Fruit fly (Drosophila melanogaster) whole organism, embryonic: ENCODE data around the gene al.
A peak's percentile ranks its signal among the peaks of the same experiment; 100 is the strongest.

Source experiments
- Ada2b ChIP-seq: fragments of 200-800 bp; sonication (Bioruptor generic); IDR thresholded peaks from 2 replicates; pipeline ENCODE4 v1.3.6; 2022; ENCODE audit warnings: missing biosample characterization, missing genetic modification characterization
- Asciz ChIP-seq: fragments of 200-800 bp; sonication (Bioruptor generic); optimal IDR thresholded peaks from 2 replicates; lab custom pipeline; 2017; ENCODE audit warnings: missing biosample characterization, mild to moderate bottlenecking, missing genetic modification characterization, missing genetic modification reagents
- C15 ChIP-seq: fragments of 200-800 bp; sonication (Bioruptor generic); IDR thresholded peaks from 3 replicates; pipeline ENCODE4 v1.3.6; 2022; ENCODE audit warnings: missing biosample characterization, missing genetic modification characterization
- CG10543 ChIP-seq: fragments of 200-800 bp; sonication (Bioruptor generic); optimal IDR thresholded peaks from 3 replicates; lab custom pipeline; 2017; ENCODE audit warnings: missing biosample characterization, mild to moderate bottlenecking, missing genetic modification characterization, moderate library complexity
- CG10979 ChIP-seq: fragments of 200-800 bp; sonication (Bioruptor generic); optimal IDR thresholded peaks from 2 replicates; lab custom pipeline; 2018; ENCODE audit warnings: missing biosample characterization, mild to moderate bottlenecking, missing genetic modification characterization, moderate library complexity
- CG1233 ChIP-seq: fragments of 200-800 bp; sonication (Bioruptor generic); optimal IDR thresholded peaks from 4 replicates; lab custom pipeline; 2018; ENCODE audit warnings: missing biosample characterization, mild to moderate bottlenecking, missing genetic modification characterization
- CG13123 ChIP-seq: fragments of 200-800 bp; sonication (Bioruptor generic); optimal IDR thresholded peaks from 2 replicates; lab custom pipeline; 2016; ENCODE audit warnings: missing biosample characterization, missing genetic modification characterization
- CG13775 ChIP-seq: fragments of 200-800 bp; sonication (Bioruptor generic); optimal IDR thresholded peaks from 3 replicates; lab custom pipeline; 2017; ENCODE audit warnings: missing biosample characterization, mild to moderate bottlenecking, missing genetic modification characterization
- CG14050 ChIP-seq: fragments of 200-800 bp; sonication (Bioruptor generic); IDR thresholded peaks from 3 replicates; pipeline ENCODE4 v1.3.6; 2022; ENCODE audit warnings: missing biosample characterization, missing genetic modification characterization
- CG15011 ChIP-seq: fragments of 200-800 bp; sonication (Bioruptor generic); optimal IDR thresholded peaks from 3 replicates; lab custom pipeline; 2018; ENCODE audit warnings: missing biosample characterization, mild to moderate bottlenecking, missing genetic modification characterization
- CG31441 ChIP-seq: fragments of 200-800 bp; sonication (Bioruptor generic); IDR thresholded peaks from 2 replicates; pipeline ENCODE4 v1.3.6; 2022; ENCODE audit warnings: missing biosample characterization, missing genetic modification characterization
- CG3847 ChIP-seq: fragments of 200-800 bp; sonication (Bioruptor generic); IDR thresholded peaks from 2 replicates; pipeline ENCODE4 v1.3.6; 2022; ENCODE audit warnings: missing biosample characterization, missing genetic modification characterization
- CG4707 ChIP-seq: fragments of 200-800 bp; sonication (Bioruptor generic); optimal IDR thresholded peaks from 2 replicates; lab custom pipeline; 2018; ENCODE audit warnings: missing biosample characterization, mild to moderate bottlenecking, missing genetic modification characterization, moderate library complexity
- CG6654 ChIP-seq: fragments of 200-800 bp; sonication (Bioruptor generic); optimal IDR thresholded peaks from 2 replicates; lab custom pipeline; 2017; ENCODE audit warnings: missing biosample characterization, mild to moderate bottlenecking, missing genetic modification characterization
- CG6683 ChIP-seq: fragments of 200-800 bp; sonication (Bioruptor generic); optimal IDR thresholded peaks from 2 replicates; lab custom pipeline; 2017; ENCODE audit warnings: missing biosample characterization, mild to moderate bottlenecking, missing genetic modification characterization, missing genetic modification reagents
- CG7357 ChIP-seq: fragments of 200-800 bp; sonication (Bioruptor generic); IDR thresholded peaks from 3 replicates; pipeline ENCODE4 v1.3.6; 2022; ENCODE audit warnings: missing biosample characterization, missing genetic modification characterization
- CG7372 ChIP-seq: fragments of 200-800 bp; sonication (Bioruptor generic); IDR thresholded peaks from 2 replicates; pipeline ENCODE4 v1.3.6; 2022; ENCODE audit warnings: missing biosample characterization, missing genetic modification characterization
- CG8359 ChIP-seq: fragments of 200-800 bp; sonication (Bioruptor generic); optimal IDR thresholded peaks from 2 replicates; lab custom pipeline; 2017; ENCODE audit warnings: missing biosample characterization, mild to moderate bottlenecking, missing genetic modification characterization, borderline replicate concordance
- CG8765 ChIP-seq: fragments of 200-800 bp; sonication (Bioruptor generic); IDR thresholded peaks from 2 replicates; pipeline ENCODE4 v1.3.6; 2022; ENCODE audit warnings: missing biosample characterization, missing genetic modification characterization
- CG9215 ChIP-seq: fragments of 200-800 bp; sonication (Bioruptor generic); IDR thresholded peaks from 2 replicates; pipeline ENCODE4 v1.3.6; 2022; ENCODE audit warnings: missing biosample characterization, missing genetic modification characterization
- CG9797 ChIP-seq: fragments of 200-800 bp; sonication (Bioruptor generic); optimal IDR thresholded peaks from 3 replicates; lab custom pipeline; 2018; ENCODE audit warnings: missing biosample characterization, mild to moderate bottlenecking, missing genetic modification characterization
- Camta ChIP-seq: fragments of 200-800 bp; sonication (Bioruptor generic); optimal IDR thresholded peaks from 2 replicates; lab custom pipeline; 2016; ENCODE audit warnings: missing biosample characterization, missing genetic modification characterization
- D ChIP-seq, 2 experiments: fragments of 200-800 bp in 1 of 2; fragments of >200 bp in 1 of 2; sonication (Bioruptor generic) in 1 of 2; optimal IDR thresholded peaks; 2 replicates in 1 of 2; 3 replicates in 1 of 2; lab custom pipeline; 2017; ENCODE audit warnings: mild to moderate bottlenecking in 1 of 2, missing biosample characterization in 1 of 2, missing genetic modification characterization in 1 of 2, missing genetic modification reagents in 1 of 2
- ERR ChIP-seq: fragments of 200-800 bp; sonication (Bioruptor generic); optimal IDR thresholded peaks from 2 replicates; lab custom pipeline; 2016; ENCODE audit warnings: missing biosample characterization, missing genetic modification characterization
- Fer1 ChIP-seq: fragments of 200-800 bp; sonication (Bioruptor generic); optimal IDR thresholded peaks from 2 replicates; lab custom pipeline; 2017; ENCODE audit warnings: missing biosample characterization, mild to moderate bottlenecking, missing genetic modification characterization
- Fer3 ChIP-seq: fragments of 200-800 bp; sonication (Bioruptor generic); optimal IDR thresholded peaks from 2 replicates; lab custom pipeline; 2018; ENCODE audit warnings: missing biosample characterization, mild to moderate bottlenecking, missing genetic modification characterization, moderate library complexity
- Gsc ChIP-seq: fragments of 200-800 bp; sonication (Bioruptor generic); IDR thresholded peaks from 2 replicates; pipeline ENCODE4 v1.3.6; 2022; ENCODE audit warnings: missing biosample characterization, missing genetic modification characterization
- Hey ChIP-seq: fragments of 200-800 bp; sonication (Bioruptor generic); optimal IDR thresholded peaks from 3 replicates; lab custom pipeline; 2018; ENCODE audit warnings: missing biosample characterization, mild to moderate bottlenecking, missing genetic modification characterization
- Hsf ChIP-seq: fragments of 200-800 bp; sonication (Bioruptor generic); optimal IDR thresholded peaks from 3 replicates; lab custom pipeline; 2016; ENCODE audit warnings: missing biosample characterization, missing genetic modification characterization
- Jarid2 ChIP-seq: fragments of 200-800 bp; sonication (Bioruptor generic); optimal IDR thresholded peaks from 3 replicates; lab custom pipeline; 2017; ENCODE audit warnings: mild to moderate bottlenecking, missing biosample characterization, missing genetic modification reagents, missing genetic modification characterization
- Lpt ChIP-seq: fragments of >200 bp; optimal IDR thresholded peaks from 2 replicates; lab custom pipeline; 2018; ENCODE audit warnings: missing biosample characterization, missing genetic modification characterization
- NC2α ChIP-seq: fragments of 200-800 bp; sonication (Bioruptor generic); optimal IDR thresholded peaks from 2 replicates; lab custom pipeline; 2016; ENCODE audit warnings: missing biosample characterization, missing genetic modification characterization
- Sox100B ChIP-seq: fragments of 200-800 bp; sonication (Bioruptor generic); optimal IDR thresholded peaks from 3 replicates; lab custom pipeline; 2018; ENCODE audit warnings: missing biosample characterization, mild to moderate bottlenecking, missing genetic modification characterization
- Sry-β ChIP-seq: fragments of 200-800 bp; sonication (Bioruptor generic); optimal IDR thresholded peaks from 2 replicates; lab custom pipeline; 2018; ENCODE audit warnings: missing biosample characterization, mild to moderate bottlenecking, missing genetic modification characterization, moderate library complexity
- Sry-δ ChIP-seq: fragments of 200-800 bp; sonication (Bioruptor generic); optimal IDR thresholded peaks from 2 replicates; lab custom pipeline; 2016; ENCODE audit warnings: missing biosample characterization, missing genetic modification characterization
- ac ChIP-seq: fragments of 200-800 bp; sonication (Bioruptor generic); optimal IDR thresholded peaks from 3 replicates; lab custom pipeline; 2017; ENCODE audit warnings: missing biosample characterization, mild to moderate bottlenecking, missing genetic modification characterization
- bcd ChIP-seq: fragments of 200-800 bp; sonication (Bioruptor generic); optimal IDR thresholded peaks from 2 replicates; lab custom pipeline; 2017; ENCODE audit warnings: missing biosample characterization, mild to moderate bottlenecking, missing genetic modification characterization
- crc ChIP-seq: fragments of 200-800 bp; sonication (Bioruptor generic); optimal IDR thresholded peaks from 2 replicates; lab custom pipeline; 2016; ENCODE audit warnings: missing biosample characterization, missing genetic modification characterization
- croc ChIP-seq: fragments of 200-800 bp; sonication (Bioruptor generic); conservative IDR thresholded peaks from 3 replicates; pipeline ENCODE4 v1.3.6; 2022; ENCODE audit warnings: missing biosample characterization, missing genetic modification characterization
- crp ChIP-seq, 2 experiments: fragments of 200-800 bp; sonication (Bioruptor generic); optimal IDR thresholded peaks; 2 replicates in 1 of 2; 3 replicates in 1 of 2; lab custom pipeline; 2017; ENCODE audit warnings: missing biosample characterization in 2 of 2, missing genetic modification characterization in 2 of 2, mild to moderate bottlenecking in 1 of 2, moderate library complexity in 1 of 2
- dan ChIP-seq: fragments of 200-800 bp; sonication (Bioruptor generic); IDR thresholded peaks from 2 replicates; pipeline ENCODE4 v1.3.6; 2022; ENCODE audit warnings: missing biosample characterization, missing genetic modification characterization
- fu2 ChIP-seq: fragments of 200-800 bp; sonication (Bioruptor generic); optimal IDR thresholded peaks from 2 replicates; lab custom pipeline; 2016; ENCODE audit warnings: missing biosample characterization, missing genetic modification characterization
- gcm ChIP-seq: fragments of 200-800 bp; sonication (Bioruptor generic); optimal IDR thresholded peaks from 2 replicates; lab custom pipeline; 2019; ENCODE audit warnings: missing biosample characterization, mild to moderate bottlenecking, missing genetic modification characterization, moderate library complexity
- klu ChIP-seq: fragments of 200-800 bp; sonication (Bioruptor generic); IDR thresholded peaks from 2 replicates; pipeline ENCODE4 v1.3.6; 2022; ENCODE audit warnings: missing biosample characterization, missing genetic modification characterization
- mirr ChIP-seq: fragments of 200-800 bp; sonication (Bioruptor generic); optimal IDR thresholded peaks from 3 replicates; lab custom pipeline; 2018; ENCODE audit warnings: missing biosample characterization, mild to moderate bottlenecking, missing genetic modification characterization
- pb ChIP-seq: fragments of 200-800 bp; sonication (Bioruptor generic); optimal IDR thresholded peaks from 3 replicates; lab custom pipeline; 2016; ENCODE audit warnings: missing biosample characterization, missing genetic modification characterization
- scrt ChIP-seq: fragments of 200-800 bp; sonication (Bioruptor generic); optimal IDR thresholded peaks from 2 replicates; lab custom pipeline; 2018; ENCODE audit warnings: missing biosample characterization, mild to moderate bottlenecking, missing genetic modification characterization, moderate library complexity
- slp2 ChIP-seq: fragments of 200-800 bp; sonication (Bioruptor generic); optimal IDR thresholded peaks from 2 replicates; lab custom pipeline; 2016; ENCODE audit warnings: missing biosample characterization, missing genetic modification characterization
- vnd ChIP-seq: fragments of 200-800 bp; sonication (Bioruptor generic); IDR thresholded peaks from 3 replicates; pipeline ENCODE4 v1.3.6; 2022; ENCODE audit warnings: missing biosample characterization, missing genetic modification characterization; ENCODE audit not compliant: partially characterized antibody

Gene al

dm6 chr2L:430820-431628 lies 53.1 kb downstream of the al start, which contains the start of gene ex (continued):
- TF ChIP-seq Camta (GFP tag; lab: Kevin White, UChicago) (peak; percentile 4), Ada2b (no peak), CG6654 (GFP tag; lab: Kevin White, UChicago) (no peak), CG14050 (GFP tag; lab: Robert Waterston, UW) (peak; percentile 29; the same call in 1 of the 3 replicates), Sry-δ (GFP tag; lab: Kevin White, UChicago) (no peak), fu2 (GFP tag; lab: Kevin White, UChicago) (no peak), klu (GFP tag; lab: Robert Waterston, UW) (no peak), C15 (GFP tag; lab: Robert Waterston, UW) (no peak), CG4707 (peak; percentile 80), gcm (peak; percentile 61), crc (GFP tag; lab: Kevin White, UChicago) (no peak), Gsc (GFP tag; lab: Robert Waterston, UW) (no peak), CG3847 (no peak), CG15011 (peak; percentile 31), CG8765 (no peak), Fer1 (GFP tag; lab: Kevin White, UChicago) (peak; percentile 82), croc (GFP tag; lab: Robert Waterston, UW) (no peak), Jarid2 (GFP tag; lab: Kevin White, UChicago) (peak; percentile 96), Hey (tag; lab: Kevin White, UChicago) (peak; percentile 73), dan (GFP tag; lab: Robert Waterston, UW) (no peak), ac (GFP tag; lab: Kevin White, UChicago) (peak; percentile 40), NC2α (no peak), Fer3 (peak; percentile 54), CG9215 (no peak), Lpt (GFP tag; lab: Kevin White, UChicago) (no peak), CG9797 (GFP tag; lab: Kevin White, UChicago) (no peak), CG13775 (GFP tag; lab: Kevin White, UChicago) (no peak), scrt (GFP tag; lab: Kevin White, UChicago) (peak; percentile 56), CG7372 (no peak), Hsf (GFP tag; lab: Kevin White, UChicago) (peak; percentile 21), mirr (GFP tag; lab: Kevin White, UChicago) (peak; percentile 63), slp2 (GFP tag; lab: Kevin White, UChicago) (no peak), CG10543 (GFP tag; lab: Kevin White, UChicago) (peak; percentile 74), Sox100B (peak; percentile 54), CG8359 (peak; percentile 44), CG13123 (GFP tag; lab: Kevin White, UChicago) (peak; percentile 36), CG1233 (GFP tag; lab: Kevin White, UChicago) (peak; percentile 68), ERR (peak; percentile 25), vnd (no peak), CG31441 (GFP tag; lab: Robert Waterston, UW) (peak; percentile 40; the same call in 1 of the 2 replicates), Asciz (GFP tag; lab: Kevin White, UChicago) (peak; percentile 89), Sry-β (GFP tag; lab: Kevin White, UChicago) (peak; percentile 5), pb (GFP tag; lab: Kevin White, UChicago) (peak; percentile 30), bcd (GFP tag; lab: Kevin White, UChicago) (peak; percentile 41), CG7357 (GFP tag; lab: Robert Waterston, UW) (no peak), crp (GFP tag; optimal IDR thresholded peaks at IDR 0.05; lab: Kevin White, UChicago) (no peak), CG6683 (GFP tag; lab: Kevin White, UChicago) (peak; percentile 33), D (optimal IDR thresholded peaks at IDR 0.05; lab: Kevin White, UChicago) (no peak), D (GFP tag; optimal IDR thresholded peaks at IDR 0.05; lab: Kevin White, UChicago) (peak; percentile 14), CG10979 (tag; lab: Kevin White, UChicago) (no peak)
